Worm (Caenorhabditis elegans) whole organism, L1 larva: ENCODE data around the gene F46H5.2.

Source experiments
- blmp-1 ChIP-seq: fragments of 150-350 bp; optimal IDR thresholded peaks from 2 replicates; lab custom pipeline; 2014; ENCODE audit warnings: missing biosample characterization, missing genetic modification characterization
- egl-27 ChIP-seq, 2 experiments: fragments of 150-350 bp in 1 of 2; sonication (generic microtip); optimal IDR thresholded peaks; 3 replicates each; lab custom pipeline; 2017 to 2018; ENCODE audit warnings: missing biosample characterization in 2 of 2, missing genetic modification characterization in 2 of 2, missing genetic modification reagents in 2 of 2
- ets-5 ChIP-seq: fragments of 200-800 bp; sonication (Bioruptor generic); IDR thresholded peaks from 2 replicates; pipeline ENCODE4 v1.3.6; 2022; ENCODE audit warnings: missing genetic modification characterization, missing compliant biosample characterization
- nhr-12 ChIP-seq: sonication (generic microtip); optimal IDR thresholded peaks from 2 replicates; lab custom pipeline; 2017; ENCODE audit warnings: missing biosample characterization, missing genetic modification characterization
- nhr-85 ChIP-seq: sonication (generic microtip); peaks from one replicate; lab custom pipeline; 2016; ENCODE audit warnings: missing genetic modification characterization, inconsistent platforms, missing compliant biosample characterization
- rnt-1 ChIP-seq: sonication (generic microtip); optimal IDR thresholded peaks from 2 replicates; lab custom pipeline; 2016; ENCODE audit warnings: mild to moderate bottlenecking, missing genetic modification characterization, moderate library complexity, missing compliant biosample characterization
- snpc-4 ChIP-seq: fragments of 150-350 bp; optimal IDR thresholded peaks from 2 replicates; lab custom pipeline; 2014; ENCODE audit warnings: missing biosample characterization, missing genetic modification characterization
- sox-4 ChIP-seq: sonication (generic microtip); optimal IDR thresholded peaks from 2 replicates; lab custom pipeline; 2016; ENCODE audit warnings: missing genetic modification characterization, missing compliant biosample characterization
- sptf-1 ChIP-seq: fragments of 150-350 bp; optimal IDR thresholded peaks from 2 replicates; lab custom pipeline; 2014; ENCODE audit warnings: missing biosample characterization, missing genetic modification characterization
- tlp-1 ChIP-seq: fragments of 150-350 bp; optimal IDR thresholded peaks from 2 replicates; lab custom pipeline; 2014; ENCODE audit warnings: missing biosample characterization, missing genetic modification characterization

DNA sequence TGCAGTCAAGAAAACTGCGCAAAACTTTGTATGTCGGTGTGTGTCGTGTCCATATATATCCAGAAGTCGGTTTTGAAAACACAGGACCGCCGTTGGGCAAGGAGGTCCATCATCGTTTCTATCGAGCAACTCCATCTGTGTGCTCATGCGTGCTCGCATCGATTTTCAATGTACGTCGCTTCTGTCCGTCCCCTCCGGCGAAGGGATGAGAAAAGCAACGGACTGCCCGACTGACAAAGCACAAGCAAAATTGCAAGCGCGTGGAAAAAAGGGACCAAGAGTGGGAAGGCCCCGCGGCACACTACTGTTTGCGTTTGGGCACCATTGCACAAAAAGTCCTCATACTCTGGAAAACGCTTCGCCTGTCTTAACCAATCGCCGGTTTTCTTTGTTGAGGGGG, 43.1 kb upstream of the F46H5.2 start:
- TF ChIP-seq sox-4 (tag; lab: Kevin White, UChicago) (no peak), ets-5 (GFP tag; lab: Robert Waterston, UW) (no peak), tlp-1 (tag; lab: Kevin White, UChicago) (no peak), rnt-1 (tag; lab: Kevin White, UChicago) (no peak), sptf-1 (tag; lab: Kevin White, UChicago) (no peak), nhr-85 (no peak), nhr-12 (tag; lab: Kevin White, UChicago) (no peak), blmp-1 (tag; lab: Kevin White, UChicago) (no peak), egl-27 (tag; optimal IDR thresholded peaks at IDR 0.05; lab: Kevin White, UChicago) (no peak), snpc-4 (no peak)
